Fruit fly (Drosophila melanogaster): ENCODE measurements around the gene loh.

Gene loh

DNA sequence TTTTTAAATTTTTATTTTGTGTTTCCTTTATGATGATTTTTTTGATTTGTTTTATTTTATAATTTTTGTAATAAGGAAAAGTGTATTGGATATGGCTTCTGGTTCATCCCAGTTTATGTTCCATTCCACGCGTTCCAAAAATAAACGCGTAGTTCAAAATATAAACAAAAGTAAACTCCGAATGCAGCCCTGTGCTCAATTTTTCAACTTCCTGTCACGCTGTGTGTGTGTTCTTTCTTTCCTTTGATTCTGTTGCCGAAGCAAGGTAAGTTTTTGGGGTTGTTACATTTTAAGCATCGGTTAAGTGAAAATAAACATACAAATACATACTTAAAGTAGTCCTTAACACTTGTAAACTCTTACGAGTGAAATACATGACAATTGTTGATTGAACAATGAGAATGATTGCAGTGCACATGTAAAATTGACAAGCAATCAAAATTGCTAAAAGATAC, 34.2 kb upstream of the loh start, which contains the start of the genes Ip259 and RpS27A (continued):
- TF ChIP-seq Adf1 (GFP tag; IDR thresholded peaks at IDR 0.05) (peak; percentile 37), btn (GFP tag; optimal IDR thresholded peaks at IDR 0.05) (peak; percentile 32), cad (GFP tag; optimal IDR thresholded peaks at IDR 0.05) (no peak), CG2116 (GFP tag; optimal IDR thresholded peaks at IDR 0.05) (peak; percentile 98), Ssrp (tag; optimal IDR thresholded peaks at IDR 0.05) (peak; percentile 52), psq (GFP tag; optimal IDR thresholded peaks at IDR 0.05) (peak; percentile 27), CHES-1-like (GFP tag; optimal IDR thresholded peaks at IDR 0.05) (peak; percentile 48), ab (GFP tag; optimal IDR thresholded peaks at IDR 0.05) (no peak), CG15696 (tag; optimal IDR thresholded peaks at IDR 0.05) (peak; percentile 42), Ravus (GFP tag; IDR thresholded peaks at IDR 0.05) (no peak), CG13624 (GFP tag; optimal IDR thresholded peaks at IDR 0.05) (peak; percentile 82), CG3163 (GFP tag; optimal IDR thresholded peaks at IDR 0.05) (peak; percentile 43), stwl (tag; optimal IDR thresholded peaks at IDR 0.05) (peak; percentile 30), CG15011 (GFP tag; optimal IDR thresholded peaks at IDR 0.05) (peak; percentile 69), ken (GFP tag; IDR thresholded peaks at IDR 0.05) (peak; percentile 77), wor (GFP tag; IDR thresholded peaks at IDR 0.05) (no peak), fru (optimal IDR thresholded peaks at IDR 0.05) (no peak), Hmx (GFP tag; optimal IDR thresholded peaks at IDR 0.05) (peak; percentile 6), chn (GFP tag; optimal IDR thresholded peaks at IDR 0.05) (peak; percentile 37), usp (GFP tag; optimal IDR thresholded peaks at IDR 0.05) (no peak), Sin3A (optimal IDR thresholded peaks at IDR 0.05) (no peak), crol (GFP tag; IDR thresholded peaks at IDR 0.05) (no peak), CG7372 (GFP tag; IDR thresholded peaks at IDR 0.05) (peak; percentile 63; the same call in 1 of the 2 replicates), CG12769 (tag; optimal IDR thresholded peaks at IDR 0.05) (no peak), Bgb (GFP tag; IDR thresholded peaks at IDR 0.05; ENCODE audit: partially characterized antibody) (peak; percentile 16; the same call in 1 of the 2 replicates), bsh (GFP tag; optimal IDR thresholded peaks at IDR 0.05) (peak in 1 of 2 experiments; percentile 61), CG11456 (GFP tag; IDR thresholded peaks at IDR 0.05) (no peak; the same call in 1 of the 3 replicates), Med (GFP tag) (peak; percentile 97), Atf6 (GFP tag; IDR thresholded peaks at IDR 0.05) (peak; percentile 66), CG7786 (GFP tag; optimal IDR thresholded peaks at IDR 0.05) (peak; percentile 60), gsb-n (tag; optimal IDR thresholded peaks at IDR 0.05) (peak; percentile 67), CrebB (tag; optimal IDR thresholded peaks at IDR 0.05) (peak; percentile 73), CG18599 (GFP tag; optimal IDR thresholded peaks at IDR 0.05) (no peak), CG8388 (GFP tag; optimal IDR thresholded peaks at IDR 0.05) (peak; percentile 53), sens (GFP tag) (peak; percentile 74)

DNA sequence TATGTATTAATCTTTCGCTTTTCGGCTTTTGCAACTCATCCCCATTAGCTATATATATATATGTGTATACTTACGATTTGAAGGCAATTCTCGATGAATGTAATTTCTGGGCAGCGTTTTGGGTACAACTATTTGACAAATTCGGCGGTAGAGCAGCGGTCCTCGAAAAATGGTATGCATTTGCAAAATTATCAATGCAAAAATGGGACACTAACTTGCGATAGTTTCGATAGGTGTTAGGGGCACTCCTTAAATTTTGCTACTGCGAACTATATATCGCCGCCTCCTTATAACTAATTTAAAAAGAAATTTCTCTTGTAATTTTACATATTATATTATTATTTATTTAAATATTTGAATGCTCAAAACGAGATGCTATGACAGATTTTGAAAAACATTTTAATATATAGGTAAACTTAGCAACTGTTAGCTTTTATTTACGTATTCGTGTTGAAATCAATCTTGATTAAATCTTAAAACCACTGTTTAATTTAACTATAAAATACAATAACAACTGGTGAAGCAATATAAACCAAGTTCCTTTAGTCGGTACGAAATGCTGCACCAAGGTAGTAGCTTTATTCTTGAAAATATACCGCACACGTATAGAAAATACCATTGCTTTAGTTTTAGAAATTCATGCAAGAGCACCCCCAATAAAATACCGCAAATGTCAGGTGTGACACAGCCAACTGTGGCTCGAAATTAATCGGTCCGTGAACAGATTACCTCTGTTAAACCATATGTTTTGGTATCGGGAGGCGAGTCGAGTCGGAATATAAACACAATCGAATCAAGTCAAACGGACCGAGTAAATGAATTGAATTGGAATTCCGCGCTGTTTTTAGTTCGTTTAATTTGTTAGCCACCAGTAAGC, 28.8 kb upstream of the loh start, which contains the start of the genes CG5355 and Klp31E:
Gene CG5355, minus strand, starts transcription at position 213 of the 877 bp plus-strand sequence.
Gene Klp31E, plus strand, starts transcription at position 767 of the 877 bp plus-strand sequence.
- no peak for TF ChIP-seq Rx (GFP tag; IDR thresholded peaks at IDR 0.05)
- peak; percentile 53 for TF ChIP-seq NfI (GFP tag; optimal IDR thresholded peaks at IDR 0.05)
- TF ChIP-seq CG2202 (tag; optimal IDR thresholded peaks at IDR 0.05), result peak; percentile 12
- TF ChIP-seq CG14860 (GFP tag; IDR thresholded peaks at IDR 0.05; ENCODE audit: partially characterized antibody), result peak; percentile 47; the same call in 1 of the 3 replicates
- TF ChIP-seq CG9876 (GFP tag; optimal IDR thresholded peaks at IDR 0.05), result no peak
- no peak for TF ChIP-seq Dip2 (GFP tag; IDR thresholded peaks at IDR 0.05)
- TF ChIP-seq pum (GFP tag; optimal IDR thresholded peaks at IDR 0.05), result peak; percentile 58
- TF ChIP-seq CG9437 (GFP tag; optimal IDR thresholded peaks at IDR 0.05), result peak; percentile 78
- TF ChIP-seq Optix (GFP tag; IDR thresholded peaks at IDR 0.05), result no peak
- no peak for TF ChIP-seq nau (GFP tag; optimal IDR thresholded peaks at IDR 0.05)
- TF ChIP-seq CG17385 (GFP tag; optimal IDR thresholded peaks at IDR 0.05), result peak; percentile 47
- TF ChIP-seq CG42726 (GFP tag; IDR thresholded peaks at IDR 0.05; ENCODE audit: partially characterized antibody), result no peak
- TF ChIP-seq btn (GFP tag; optimal IDR thresholded peaks at IDR 0.05), result no peak
- no peak for TF ChIP-seq Hmr (GFP tag; optimal IDR thresholded peaks at IDR 0.05)
- TF ChIP-seq pita (GFP tag; optimal IDR thresholded peaks at IDR 0.05), result no peak
- peak; percentile 27 for TF ChIP-seq CG12299 (tag; optimal IDR thresholded peaks at IDR 0.05)
- peak; percentile 31 for TF ChIP-seq H2.0 (GFP tag; IDR thresholded peaks at IDR 0.05)
